Worm (Caenorhabditis elegans): ENCODE results near the gene fbxa-167.

ce11 chrII:13632238-13632637 lies 9.1 kb upstream of the fbxa-167 start, which contains the start of gene tag-10:
- TF ChIP-seq pes-1 (GFP tag; IDR thresholded peaks at IDR 0.05) (no peak), ama-1 (optimal IDR thresholded peaks at IDR 0.05) (no peak), B0310.2 (tag; optimal IDR thresholded peaks at IDR 0.05) (no peak), F13C5.2 (tag; optimal IDR thresholded peaks at IDR 0.05) (no peak), hmbx-1 (tag; optimal IDR thresholded peaks at IDR 0.05) (no peak), hnd-1 (tag; optimal IDR thresholded peaks at IDR 0.05) (no peak), ceh-36 (tag; optimal IDR thresholded peaks at IDR 0.05) (no peak), scrt-1 (GFP tag; IDR thresholded peaks at IDR 0.05) (no peak), tra-4 (tag; optimal IDR thresholded peaks at IDR 0.05) (no peak), ets-7 (tag; optimal IDR thresholded peaks at IDR 0.05) (no peak), tbx-11 (GFP tag; IDR thresholded peaks at IDR 0.05) (no peak), aly-1 (tag; optimal IDR thresholded peaks at IDR 0.05) (no peak)
